Worm (Caenorhabditis elegans) whole organism, early embryonic: ENCODE data around the gene glod-4.

ENCODE experiments used
- F13C5.2 ChIP-seq: sonication (generic microtip); optimal IDR thresholded peaks from 2 replicates; lab custom pipeline; 2017; ENCODE audit warnings: mild to moderate bottlenecking, missing genetic modification characterization, inconsistent platforms, missing compliant biosample characterization
- ama-1 ChIP-seq: fragments of 150-350 bp; optimal IDR thresholded peaks from 2 replicates; lab custom pipeline; 2014
- ceh-13 ChIP-seq: fragments of 200-800 bp; sonication (Bioruptor generic); optimal IDR thresholded peaks from 2 replicates; lab custom pipeline; 2018; ENCODE audit warnings: mild to moderate bottlenecking, missing genetic modification characterization, missing compliant biosample characterization
- hmbx-1 ChIP-seq: sonication (generic microtip); optimal IDR thresholded peaks from 2 replicates; lab custom pipeline; 2016; ENCODE audit warnings: mild to moderate bottlenecking, missing genetic modification characterization, missing compliant biosample characterization
- hnd-1 ChIP-seq: sonication (generic microtip); optimal IDR thresholded peaks from 2 replicates; lab custom pipeline; 2016; ENCODE audit warnings: missing genetic modification characterization, missing compliant biosample characterization
- pes-1 ChIP-seq: fragments of 200-800 bp; sonication (Bioruptor generic); IDR thresholded peaks from 2 replicates; pipeline ENCODE4 v1.3.6; 2022; ENCODE audit warnings: missing genetic modification reagents, missing genetic modification characterization, missing compliant biosample characterization
- sea-1 ChIP-seq: fragments of 200-800 bp; sonication (Bioruptor generic); conservative IDR thresholded peaks from 2 replicates; pipeline ENCODE4 v1.3.6; 2022; ENCODE audit warnings: missing genetic modification characterization, missing compliant biosample characterization
- tbx-11 ChIP-seq: fragments of 200-800 bp; sonication (Bioruptor generic); IDR thresholded peaks from 2 replicates; pipeline ENCODE4 v1.3.6; 2022; ENCODE audit warnings: missing genetic modification characterization, missing compliant biosample characterization
- tbx-37 ChIP-seq: fragments of 200-800 bp; sonication (Bioruptor generic); conservative IDR thresholded peaks from 2 replicates; pipeline ENCODE4 v1.3.6; 2022; ENCODE audit warnings: missing genetic modification reagents, missing genetic modification characterization, missing compliant biosample characterization

ce11 chrIII:4175489-4175888, 22.1 kb downstream of the glod-4 start:
- no peak for TF ChIP-seq ama-1 (lab: Kevin White, UChicago)
- TF ChIP-seq tbx-11 (GFP tag; lab: Robert Waterston, UW): no peak
- TF ChIP-seq pes-1: no peak
- TF ChIP-seq tbx-37 (GFP tag; lab: Robert Waterston, UW): no peak
- TF ChIP-seq ceh-13 (GFP tag; lab: Kevin White, UChicago): no peak
- TF ChIP-seq hmbx-1 (tag; lab: Kevin White, UChicago): no peak
- TF ChIP-seq hnd-1 (tag; lab: Kevin White, UChicago): no peak
- TF ChIP-seq F13C5.2 (tag; lab: Kevin White, UChicago): no peak
- TF ChIP-seq sea-1 (GFP tag; lab: Robert Waterston, UW): no peak
